Worm (Caenorhabditis elegans) whole organism, mixed stage, embryonic: ENCODE results near the gene B0416.7.

Experiments used
- ceh-39 ChIP-seq: fragments of 150-350 bp; optimal IDR thresholded peaks from 2 replicates; lab custom pipeline; 2014; ENCODE audit warnings: missing biosample characterization, missing genetic modification characterization
- ceh-43 ChIP-seq: fragments of 200-800 bp; sonication (Bioruptor generic); optimal IDR thresholded peaks from 2 replicates; lab custom pipeline; 2018; ENCODE audit warnings: mild to moderate bottlenecking, missing genetic modification characterization, moderate library complexity, missing compliant biosample characterization
- ces-1 ChIP-seq: fragments of 150-350 bp; optimal IDR thresholded peaks from 2 replicates; lab custom pipeline; 2014; ENCODE audit warnings: missing biosample characterization, missing genetic modification reagents, missing genetic modification characterization
- hlh-1 ChIP-seq: fragments of 150-350 bp; optimal IDR thresholded peaks from 2 replicates; lab custom pipeline; 2014; ENCODE audit warnings: missing biosample characterization, missing genetic modification reagents, missing genetic modification characterization
- nhr-237 ChIP-seq: fragments of 150-350 bp; optimal IDR thresholded peaks from 2 replicates; lab custom pipeline; 2014; ENCODE audit warnings: missing biosample characterization, missing genetic modification characterization
- nhr-76 ChIP-seq: sonication (generic microtip); optimal IDR thresholded peaks from 2 replicates; lab custom pipeline; 2017; ENCODE audit warnings: missing biosample characterization, missing genetic modification characterization
- tbx-8 ChIP-seq: fragments of 200-800 bp; sonication (Bioruptor generic); optimal IDR thresholded peaks from 2 replicates; lab custom pipeline; 2018; ENCODE audit warnings: mild to moderate bottlenecking, missing genetic modification characterization, moderate library complexity, missing compliant biosample characterization
- unc-39 ChIP-seq: fragments of 150-350 bp; optimal IDR thresholded peaks from 2 replicates; lab custom pipeline; 2014; ENCODE audit warnings: missing biosample characterization, missing genetic modification characterization

DNA sequence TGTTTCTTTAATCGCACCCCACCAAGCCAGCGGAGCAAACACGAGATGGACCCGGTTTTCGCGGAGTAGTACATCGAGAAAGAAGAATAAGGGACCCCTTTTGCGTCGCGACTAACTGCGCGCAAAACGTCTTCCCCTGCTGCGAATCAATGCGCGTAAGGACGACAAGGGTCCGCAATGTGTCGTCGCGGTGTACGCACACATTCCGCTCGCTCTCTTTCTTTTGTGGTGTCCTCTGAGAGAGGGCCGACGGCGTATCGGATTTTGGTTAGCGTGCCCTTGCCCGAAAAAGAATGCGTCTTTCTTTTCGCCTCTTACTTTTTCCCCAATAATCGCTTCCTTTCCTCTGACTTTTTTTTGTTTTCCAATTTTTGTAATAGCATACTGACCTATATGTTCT is 40.1 kb upstream of the B0416.7 start:
- TF ChIP-seq unc-39 (tag; lab: Kevin White, UChicago), result no peak
- no peak for TF ChIP-seq nhr-237
- TF ChIP-seq nhr-76 (tag; lab: Kevin White, UChicago), result no peak
- peak; percentile 32 for TF ChIP-seq hlh-1
- no peak for TF ChIP-seq ceh-43 (GFP tag; lab: Kevin White, UChicago)
- peak; percentile 17 for TF ChIP-seq tbx-8 (GFP tag; lab: Kevin White, UChicago)
- peak; percentile 77 for TF ChIP-seq ces-1 (GFP tag; lab: Kevin White, UChicago)
- TF ChIP-seq ceh-39 (tag; lab: Kevin White, UChicago), result no peak
